Worm (Caenorhabditis elegans): ENCODE data around the gene lgc-44.
A peak's percentile ranks its signal among the peaks of the same experiment; 100 is the strongest.

The lgc-44 gene

DNA sequence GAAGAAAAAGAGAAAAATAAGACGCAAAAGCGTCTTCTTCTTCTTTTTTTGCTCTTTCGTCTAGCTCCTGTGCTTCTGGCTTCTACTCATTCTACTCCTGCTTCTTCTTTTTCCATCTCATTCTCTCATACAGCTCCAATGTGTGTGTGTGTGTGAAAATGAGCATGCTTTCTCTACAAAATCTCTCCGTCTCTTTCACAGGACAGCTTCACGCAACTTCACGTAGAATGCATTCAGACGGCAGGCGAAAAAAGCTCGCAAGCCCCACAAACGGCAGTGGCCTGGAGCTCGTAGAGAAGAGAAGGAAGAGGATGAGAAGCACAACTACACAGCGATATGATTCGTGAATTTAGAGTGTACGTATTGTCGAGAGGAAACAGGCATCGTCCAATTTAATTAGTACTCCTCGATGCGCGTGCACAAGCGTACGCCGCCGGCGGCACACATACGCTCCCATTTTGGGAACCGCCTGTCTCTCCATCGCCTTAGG lies 31.1 kb downstream of the lgc-44 start (continued):
- TF ChIP-seq unc-55 (GFP tag; optimal IDR thresholded peaks at IDR 0.05) (no peak), ztf-16 (tag; optimal IDR thresholded peaks at IDR 0.05) (no peak), ceh-19 (GFP tag; optimal IDR thresholded peaks at IDR 0.05) (peak; percentile 33), ceh-6 (GFP tag; optimal IDR thresholded peaks at IDR 0.05) (no peak), unc-42 (tag; optimal IDR thresholded peaks at IDR 0.05) (peak; percentile 98), ceh-18 (tag; optimal IDR thresholded peaks at IDR 0.05) (peak; percentile 79)

DNA sequence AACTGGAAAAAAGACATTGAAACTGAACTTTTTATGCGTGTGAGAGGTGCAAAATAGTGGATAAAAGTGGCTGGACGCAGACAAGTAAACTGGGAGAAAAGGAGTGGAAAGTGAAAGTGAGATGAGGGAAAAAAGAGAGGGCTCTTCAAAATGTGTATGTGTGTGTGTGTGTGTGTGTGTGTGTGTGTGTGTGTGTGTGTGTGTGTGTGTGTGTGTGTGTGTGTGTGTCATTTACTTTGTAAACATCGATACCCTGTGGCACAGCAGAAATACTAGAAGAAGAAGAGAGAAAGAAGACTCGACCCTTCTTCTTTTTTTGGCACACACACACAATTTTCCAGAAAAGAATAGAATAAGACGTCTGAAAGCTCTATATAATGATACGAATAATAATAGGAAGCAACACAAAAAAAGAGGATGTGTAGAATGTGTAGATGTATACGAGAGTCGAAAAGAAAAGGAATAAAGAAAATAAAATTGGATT lies 33.7 kb downstream of the lgc-44 start:
- TF ChIP-seq nfya-1 (tag; optimal IDR thresholded peaks at IDR 0.05) (peak; percentile 17), unc-42 (tag; optimal IDR thresholded peaks at IDR 0.05) (peak; percentile 75), nhr-11 (tag; optimal IDR thresholded peaks at IDR 0.05) (no peak), npax-4 (tag; optimal IDR thresholded peaks at IDR 0.05) (no peak), Y22D7AL.16 (tag; optimal IDR thresholded peaks at IDR 0.05) (no peak), hlh-13 (GFP tag; optimal IDR thresholded peaks at IDR 0.05) (peak; percentile 17), unc-55 (GFP tag; optimal IDR thresholded peaks at IDR 0.05) (no peak), sdc-2 (tag; optimal IDR thresholded peaks at IDR 0.05) (no peak), pat-9 (tag; optimal IDR thresholded peaks at IDR 0.05) (peak; percentile 1), ceh-31 (tag; optimal IDR thresholded peaks at IDR 0.05) (no peak), ceh-18 (tag; optimal IDR thresholded peaks at IDR 0.05) (peak; percentile 75), sox-4 (tag; optimal IDR thresholded peaks at IDR 0.05) (no peak), hlh-6 (tag; optimal IDR thresholded peaks at IDR 0.05) (no peak), ref-2 (tag; optimal IDR thresholded peaks at IDR 0.05) (no peak)

DNA sequence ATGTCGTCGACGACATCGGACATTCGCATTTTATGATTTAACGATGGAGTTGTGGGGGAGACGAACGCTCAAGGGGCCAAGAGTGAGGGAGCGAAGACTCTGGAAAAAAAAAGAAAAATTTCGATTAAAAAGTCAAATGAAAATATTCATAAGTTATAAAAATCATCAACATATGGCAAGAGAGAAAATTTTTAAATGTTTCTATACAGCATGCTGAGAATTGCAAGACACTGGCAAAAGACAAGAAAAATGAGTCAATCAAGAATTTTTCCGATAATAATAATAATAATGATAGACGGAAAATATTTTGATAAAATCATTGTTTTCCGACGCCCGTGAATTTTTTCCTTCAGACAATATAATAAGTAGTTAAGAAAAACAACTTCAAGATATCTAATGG lies 35.2 kb downstream of the lgc-44 start, which contains the start of gene sipa-1:
TSS of gene sipa-1 (minus strand) at position 101 of the 400 bp plus-strand sequence.
- no peak for TF ChIP-seq odd-2 (tag; optimal IDR thresholded peaks at IDR 0.05)

DNA sequence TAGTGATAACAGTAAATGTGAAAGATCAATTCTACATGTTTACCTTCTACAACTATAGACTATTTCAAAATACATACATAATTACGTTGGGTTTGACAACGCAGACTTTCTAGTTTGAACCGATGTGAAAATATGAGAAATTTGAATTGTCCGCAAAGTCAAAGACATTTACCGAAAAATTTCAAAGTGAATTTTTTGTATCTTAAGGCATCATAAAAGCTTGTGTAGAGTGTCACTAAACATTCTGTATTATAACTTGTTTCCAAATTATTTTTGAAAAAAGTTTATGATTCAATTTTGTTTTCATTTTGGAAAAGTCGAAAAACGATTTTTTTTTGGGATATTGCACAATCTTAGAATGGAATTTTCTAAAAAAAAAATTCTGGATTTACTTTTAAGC lies 36.8 kb downstream of the lgc-44 start:
- TF ChIP-seq hlh-13 (GFP tag; optimal IDR thresholded peaks at IDR 0.05) (no peak), ref-2 (tag; optimal IDR thresholded peaks at IDR 0.05) (no peak), F13H6.1 (tag; optimal IDR thresholded peaks at IDR 0.05) (no peak), elt-2 (tag; optimal IDR thresholded peaks at IDR 0.05) (no peak), ahr-1 (tag; optimal IDR thresholded peaks at IDR 0.05) (no peak), mec-3 (tag; optimal IDR thresholded peaks at IDR 0.05; ENCODE audit: borderline replicate concordance) (no peak), lin-11 (tag; optimal IDR thresholded peaks at IDR 0.05) (no peak), ceh-34 (tag; optimal IDR thresholded peaks at IDR 0.05) (no peak), ceh-31 (tag; optimal IDR thresholded peaks at IDR 0.05) (no peak), ceh-6 (GFP tag; optimal IDR thresholded peaks at IDR 0.05) (no peak), fax-1 (tag; optimal IDR thresholded peaks at IDR 0.05) (no peak), unc-3 (GFP tag; conservative IDR thresholded peaks at IDR 0.05) (no peak), unc-3 (tag; optimal IDR thresholded peaks at IDR 0.05) (no peak), ceh-9 (tag; optimal IDR thresholded peaks at IDR 0.05) (no peak), C38D4.7 (GFP tag; optimal IDR thresholded peaks at IDR 0.05) (no peak), hlh-8 (tag; optimal IDR thresholded peaks at IDR 0.05) (no peak), rnt-1 (tag; optimal IDR thresholded peaks at IDR 0.05) (no peak)

DNA sequence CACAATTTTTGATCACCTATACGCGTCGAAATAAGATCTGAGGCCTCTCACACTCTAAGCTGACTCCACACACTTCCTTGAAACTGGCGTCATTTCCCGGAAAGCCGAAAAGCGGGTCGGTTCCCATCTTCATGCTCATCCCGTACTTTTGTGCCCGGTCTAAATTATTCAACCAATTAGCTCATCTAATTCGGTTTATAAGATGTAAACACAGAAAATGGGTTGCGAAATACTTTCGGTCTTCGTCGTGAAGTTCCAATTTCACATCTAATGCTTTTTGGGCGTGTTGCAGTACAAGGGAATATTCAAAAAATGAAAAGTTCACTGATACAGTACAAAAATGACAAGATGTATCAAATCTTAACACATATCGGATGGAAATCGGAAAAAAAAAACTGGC lies 41.3 kb downstream of the lgc-44 start:
- TF ChIP-seq dve-1 (tag; optimal IDR thresholded peaks at IDR 0.05) (no peak), hlh-13 (GFP tag; optimal IDR thresholded peaks at IDR 0.05) (no peak), sdc-2 (tag; optimal IDR thresholded peaks at IDR 0.05) (no peak), odd-2 (tag; optimal IDR thresholded peaks at IDR 0.05) (no peak), T23F11.4 (GFP tag; optimal IDR thresholded peaks at IDR 0.05) (no peak), C08G9.2 (tag; optimal IDR thresholded peaks at IDR 0.05) (no peak), ets-4 (tag; optimal IDR thresholded peaks at IDR 0.05) (no peak), fkh-6 (tag; optimal IDR thresholded peaks at IDR 0.05) (no peak), hlh-15 (tag; optimal IDR thresholded peaks at IDR 0.05) (no peak), K09A11.1 (tag; optimal IDR thresholded peaks at IDR 0.05; ENCODE audit: insufficient read depth) (no peak), hlh-30 (tag; optimal IDR thresholded peaks at IDR 0.05; ENCODE audit: insufficient read depth) (no peak), pat-9 (tag; optimal IDR thresholded peaks at IDR 0.05) (no peak), pha-2 (tag; optimal IDR thresholded peaks at IDR 0.05) (no peak), ceh-48 (tag; optimal IDR thresholded peaks at IDR 0.05) (no peak), tbx-2 (tag; optimal IDR thresholded peaks at IDR 0.05) (no peak), ceh-24 (tag; optimal IDR thresholded peaks at IDR 0.05) (no peak), sox-2 (GFP tag; IDR thresholded peaks at IDR 0.05) (no peak)

All from whole organism, late embryonic.